Fruit fly (Drosophila melanogaster): ENCODE data around the gene croc.

DNA sequence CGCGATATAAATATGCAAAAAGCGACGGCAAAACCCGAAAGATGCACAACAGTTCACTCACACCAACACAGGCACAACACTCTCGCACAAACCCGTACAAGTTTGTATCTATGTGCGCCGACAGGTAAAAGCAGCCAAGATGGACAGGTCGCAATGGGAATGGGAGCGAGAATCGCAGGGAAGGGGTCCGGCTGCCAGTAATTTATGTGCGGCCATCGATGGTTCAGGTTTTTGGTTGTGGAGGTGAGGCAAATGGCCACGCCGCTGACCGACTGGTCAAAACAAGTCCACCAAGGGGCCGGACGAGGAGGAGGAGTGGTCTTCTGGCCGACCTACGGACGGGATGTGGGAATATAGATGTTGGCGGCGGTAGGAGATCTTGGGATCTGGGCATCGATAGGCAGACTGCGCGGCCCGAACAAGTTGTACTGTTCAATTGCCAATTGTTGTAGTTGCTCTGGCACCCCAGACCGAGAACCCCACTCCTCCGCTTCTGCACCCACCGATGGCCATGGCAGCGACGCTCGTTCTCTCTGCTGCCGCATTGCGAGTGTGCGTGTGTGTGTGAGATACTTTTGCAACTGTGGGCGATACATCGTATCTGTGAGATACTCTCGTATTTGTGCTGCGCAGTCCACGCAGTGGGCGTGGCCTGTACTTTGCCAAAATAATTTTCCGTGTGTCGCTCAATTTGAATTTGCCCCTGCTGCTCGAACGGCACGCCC is 16.0 kb downstream of the croc start:
- TF ChIP-seq Sox15 (GFP tag; optimal IDR thresholded peaks at IDR 0.05) (no peak), fd85E (GFP tag; optimal IDR thresholded peaks at IDR 0.05) (no peak), CG7368 (GFP tag; optimal IDR thresholded peaks at IDR 0.05) (no peak), CG31627 (GFP tag; optimal IDR thresholded peaks at IDR 0.05) (no peak), CG3032 (tag; optimal IDR thresholded peaks at IDR 0.05) (no peak), CG6808 (GFP tag; optimal IDR thresholded peaks at IDR 0.05) (no peak), Hr4 (GFP tag; optimal IDR thresholded peaks at IDR 0.05) (no peak), Hr39 (GFP tag; optimal IDR thresholded peaks at IDR 0.05) (no peak), Eip78C (GFP tag) (no peak)

All from whole organism, prepupa.